Fruit fly (Drosophila melanogaster) whole organism, embryonic: ENCODE measurements around the gene CG14854.
A peak's percentile ranks its signal among the peaks of the same experiment; 100 is the strongest.

Experiments used
- Ada2b ChIP-seq: fragments of 200-800 bp; sonication (Bioruptor generic); IDR thresholded peaks from 2 replicates; pipeline ENCODE4 v1.3.6; 2022; ENCODE audit warnings: missing biosample characterization, missing genetic modification characterization
- Aef1 ChIP-seq: fragments of 200-800 bp; sonication (Bioruptor generic); IDR thresholded peaks from 3 replicates; pipeline ENCODE4 v1.3.6; 2022; ENCODE audit warnings: missing biosample characterization, missing genetic modification characterization
- Bgb ChIP-seq: fragments of 200-800 bp; sonication (Bioruptor generic); IDR thresholded peaks from 2 replicates; pipeline ENCODE4 v1.3.6; 2022; ENCODE audit warnings: missing biosample characterization, missing genetic modification characterization; ENCODE audit not compliant: partially characterized antibody
- CG11398 ChIP-seq: fragments of 200-800 bp; sonication (Bioruptor generic); optimal IDR thresholded peaks from 2 replicates; lab custom pipeline; 2016; ENCODE audit warnings: missing biosample characterization, missing genetic modification characterization
- CG11504 ChIP-seq: fragments of 200-800 bp; sonication (Bioruptor generic); optimal IDR thresholded peaks from 3 replicates; lab custom pipeline; 2019; ENCODE audit warnings: missing biosample characterization, mild to moderate bottlenecking, missing genetic modification characterization, moderate library complexity
- CG11695 ChIP-seq: fragments of 200-800 bp; sonication (Bioruptor generic); IDR thresholded peaks from 3 replicates; pipeline ENCODE4 v1.3.6; 2022; ENCODE audit warnings: missing biosample characterization, missing genetic modification characterization
- CG1233 ChIP-seq: fragments of 200-800 bp; sonication (Bioruptor generic); optimal IDR thresholded peaks from 4 replicates; lab custom pipeline; 2018; ENCODE audit warnings: missing biosample characterization, mild to moderate bottlenecking, missing genetic modification characterization
- CG12769 ChIP-seq: fragments of 200-800 bp; sonication (Bioruptor generic); optimal IDR thresholded peaks from 2 replicates; lab custom pipeline; 2019; ENCODE audit warnings: missing biosample characterization, mild to moderate bottlenecking, missing genetic modification characterization, moderate library complexity
- CG12942 ChIP-seq: fragments of 200-800 bp; sonication (Bioruptor generic); optimal IDR thresholded peaks from 3 replicates; lab custom pipeline; 2016; ENCODE audit warnings: missing biosample characterization, missing genetic modification characterization
- CG13624 ChIP-seq: fragments of 200-800 bp; sonication (Bioruptor generic); optimal IDR thresholded peaks from 2 replicates; lab custom pipeline; 2016; ENCODE audit warnings: missing biosample characterization, missing genetic modification characterization
- CG15269 ChIP-seq: fragments of 200-800 bp; sonication (Bioruptor generic); optimal IDR thresholded peaks from 2 replicates; lab custom pipeline; 2018; ENCODE audit warnings: missing biosample characterization, mild to moderate bottlenecking, missing genetic modification characterization, moderate library complexity
- CG18476 ChIP-seq: fragments of 200-800 bp; sonication (Bioruptor generic); optimal IDR thresholded peaks from 2 replicates; lab custom pipeline; 2016; ENCODE audit warnings: missing biosample characterization, mild to moderate bottlenecking, missing genetic modification characterization
- CG18599 ChIP-seq: fragments of 200-800 bp; sonication (Bioruptor generic); optimal IDR thresholded peaks from 3 replicates; lab custom pipeline; 2017; ENCODE audit warnings: missing biosample characterization, missing genetic modification characterization, mild to moderate bottlenecking, moderate library complexity, missing genetic modification reagents
- CG2120 ChIP-seq: fragments of 200-800 bp; sonication (Bioruptor generic); optimal IDR thresholded peaks from 3 replicates; lab custom pipeline; 2016; ENCODE audit warnings: missing biosample characterization, missing genetic modification characterization
- CG2678 ChIP-seq: fragments of 200-800 bp; sonication (Bioruptor generic); optimal IDR thresholded peaks from 3 replicates; lab custom pipeline; 2019; ENCODE audit warnings: missing biosample characterization, mild to moderate bottlenecking, missing genetic modification characterization, moderate library complexity
- CG6689 ChIP-seq: fragments of 200-800 bp; sonication (Bioruptor generic); IDR thresholded peaks from 2 replicates; pipeline ENCODE4 v1.3.6; 2022; ENCODE audit warnings: missing biosample characterization, missing genetic modification characterization
- CG7839 ChIP-seq: fragments of 200-800 bp; sonication (Bioruptor generic); optimal IDR thresholded peaks from 3 replicates; lab custom pipeline; 2018; ENCODE audit warnings: missing biosample characterization, mild to moderate bottlenecking, missing genetic modification characterization, moderate library complexity
- CG9932 ChIP-seq: fragments of 200-800 bp; sonication (Bioruptor generic); IDR thresholded peaks from 2 replicates; pipeline ENCODE4 v1.3.6; 2022; ENCODE audit warnings: missing biosample characterization, missing genetic modification characterization
- D ChIP-seq, 2 experiments: fragments of 200-800 bp in 1 of 2; fragments of >200 bp in 1 of 2; sonication (Bioruptor generic) in 1 of 2; optimal IDR thresholded peaks; 2 replicates in 1 of 2; 3 replicates in 1 of 2; lab custom pipeline; 2017; ENCODE audit warnings: mild to moderate bottlenecking in 1 of 2, missing biosample characterization in 1 of 2, missing genetic modification characterization in 1 of 2, missing genetic modification reagents in 1 of 2
- E2f2 ChIP-seq: fragments of 200-800 bp; sonication (Bioruptor generic); IDR thresholded peaks from 2 replicates; pipeline ENCODE4 v1.3.6; 2022; ENCODE audit warnings: missing biosample characterization, missing genetic modification characterization
- Fer1 ChIP-seq: fragments of 200-800 bp; sonication (Bioruptor generic); optimal IDR thresholded peaks from 2 replicates; lab custom pipeline; 2017; ENCODE audit warnings: missing biosample characterization, mild to moderate bottlenecking, missing genetic modification characterization
- HmgZ ChIP-seq: fragments of 200-800 bp; sonication (Bioruptor generic); optimal IDR thresholded peaks from 2 replicates; lab custom pipeline; 2018; ENCODE audit warnings: missing biosample characterization, mild to moderate bottlenecking, missing genetic modification characterization
- Hmr ChIP-seq: fragments of 200-800 bp; sonication (Bioruptor generic); optimal IDR thresholded peaks from 3 replicates; lab custom pipeline; 2017; ENCODE audit warnings: mild to moderate bottlenecking, missing biosample characterization, missing genetic modification reagents, missing genetic modification characterization
- Hr39 ChIP-seq: fragments of >200 bp; optimal IDR thresholded peaks from 2 replicates; lab custom pipeline; 2017
- Hr51 ChIP-seq, 2 experiments: fragments of 200-800 bp; sonication (Bioruptor generic); optimal IDR thresholded peaks; 2 replicates in 1 of 2; 3 replicates in 1 of 2; lab custom pipeline; 2016 to 2018; ENCODE audit warnings: missing biosample characterization in 2 of 2, missing genetic modification characterization in 2 of 2, mild to moderate bottlenecking in 1 of 2, moderate library complexity in 1 of 2
- MTF-1 ChIP-seq: fragments of 200-800 bp; sonication (Bioruptor generic); optimal IDR thresholded peaks from 2 replicates; lab custom pipeline; 2018; ENCODE audit warnings: missing biosample characterization, mild to moderate bottlenecking, missing genetic modification characterization, borderline replicate concordance
- NC2β ChIP-seq: fragments of 200-800 bp; sonication (Bioruptor generic); optimal IDR thresholded peaks from 2 replicates; lab custom pipeline; 2016; ENCODE audit warnings: missing biosample characterization, missing genetic modification characterization
- Oli ChIP-seq: fragments of 200-800 bp; sonication (Bioruptor generic); optimal IDR thresholded peaks from 2 replicates; lab custom pipeline; 2018; ENCODE audit warnings: missing biosample characterization, mild to moderate bottlenecking, missing genetic modification characterization, moderate library complexity
- Six4 ChIP-seq: fragments of 200-800 bp; sonication (Bioruptor generic); optimal IDR thresholded peaks from 2 replicates; lab custom pipeline; 2016; ENCODE audit warnings: missing biosample characterization, missing genetic modification characterization
- Ssrp ChIP-seq: fragments of 200-800 bp; sonication (Bioruptor generic); optimal IDR thresholded peaks from 2 replicates; lab custom pipeline; 2018; ENCODE audit warnings: missing biosample characterization, mild to moderate bottlenecking, missing genetic modification characterization, moderate library complexity
- Stat92E ChIP-seq, 3 experiments: fragments of >200 bp in 2 of 3; fragments of 200-800 bp in 1 of 3; sonication (Bioruptor generic) in 1 of 3; optimal IDR thresholded peaks; 2 replicates each; lab custom pipeline; 2017 to 2019; ENCODE audit warnings: missing biosample characterization in 3 of 3, missing genetic modification characterization in 3 of 3, mild to moderate bottlenecking in 1 of 3, moderate library complexity in 1 of 3
- cg ChIP-seq: fragments of 200-800 bp; sonication (Bioruptor generic); optimal IDR thresholded peaks from 3 replicates; lab custom pipeline; 2019; ENCODE audit warnings: missing biosample characterization, mild to moderate bottlenecking, missing genetic modification characterization, moderate library complexity
- crol ChIP-seq: fragments of 200-800 bp; sonication (Bioruptor generic); IDR thresholded peaks from 2 replicates; pipeline ENCODE4 v1.3.6; 2022; ENCODE audit warnings: missing biosample characterization, missing genetic modification characterization
- cwo ChIP-seq: fragments of 200-800 bp; sonication (Bioruptor generic); optimal IDR thresholded peaks from 3 replicates; lab custom pipeline; 2017; ENCODE audit warnings: missing biosample characterization, missing genetic modification characterization, mild to moderate bottlenecking, moderate library complexity, missing genetic modification reagents
- dmrt99B ChIP-seq: fragments of 200-800 bp; sonication (Bioruptor generic); optimal IDR thresholded peaks from 2 replicates; lab custom pipeline; 2018; ENCODE audit warnings: missing biosample characterization, mild to moderate bottlenecking, missing genetic modification characterization, moderate library complexity
- dysf ChIP-seq: fragments of 200-800 bp; sonication (Bioruptor generic); IDR thresholded peaks from 3 replicates; pipeline ENCODE4 v1.3.6; 2022; ENCODE audit warnings: missing biosample characterization, missing genetic modification characterization
- gcm ChIP-seq: fragments of 200-800 bp; sonication (Bioruptor generic); optimal IDR thresholded peaks from 2 replicates; lab custom pipeline; 2019; ENCODE audit warnings: missing biosample characterization, mild to moderate bottlenecking, missing genetic modification characterization, moderate library complexity
- gem ChIP-seq: fragments of 200-800 bp; sonication (Bioruptor generic); optimal IDR thresholded peaks from 2 replicates; lab custom pipeline; 2019; ENCODE audit warnings: missing biosample characterization, mild to moderate bottlenecking, missing genetic modification characterization, moderate library complexity
- grau ChIP-seq: fragments of 200-800 bp; optimal IDR thresholded peaks from 3 replicates; lab custom pipeline; 2019; ENCODE audit warnings: missing biosample characterization, mild to moderate bottlenecking, missing genetic modification characterization, moderate library complexity
- gsb-n ChIP-seq: fragments of 200-800 bp; sonication (Bioruptor generic); optimal IDR thresholded peaks from 3 replicates; lab custom pipeline; 2018; ENCODE audit warnings: missing biosample characterization, mild to moderate bottlenecking, missing genetic modification characterization
- hth ChIP-seq: fragments of >200 bp; optimal IDR thresholded peaks from 2 replicates; lab custom pipeline; 2017; ENCODE audit warnings: inconsistent platforms
- lab ChIP-seq: fragments of 200-800 bp; sonication (Bioruptor generic); optimal IDR thresholded peaks from 3 replicates; lab custom pipeline; 2017; ENCODE audit warnings: missing biosample characterization, missing genetic modification characterization, mild to moderate bottlenecking, moderate library complexity, missing genetic modification reagents
- lilli ChIP-seq: fragments of 200-800 bp; sonication (Bioruptor generic); optimal IDR thresholded peaks from 3 replicates; lab custom pipeline; 2016; ENCODE audit warnings: missing biosample characterization, missing genetic modification characterization
- repo ChIP-seq: fragments of 200-800 bp; sonication (Bioruptor generic); optimal IDR thresholded peaks from 2 replicates; lab custom pipeline; 2016; ENCODE audit warnings: missing biosample characterization, missing genetic modification characterization
- ro ChIP-seq: fragments of 200-800 bp; sonication (Bioruptor generic); IDR thresholded peaks from 2 replicates; pipeline ENCODE4 v1.3.6; 2022; ENCODE audit warnings: missing biosample characterization, missing genetic modification characterization
- row ChIP-seq: fragments of 200-800 bp; sonication (Bioruptor generic); IDR thresholded peaks from 3 replicates; pipeline ENCODE4 v1.3.6; 2022; ENCODE audit warnings: missing biosample characterization, missing genetic modification characterization
- scrt ChIP-seq: fragments of 200-800 bp; sonication (Bioruptor generic); optimal IDR thresholded peaks from 2 replicates; lab custom pipeline; 2018; ENCODE audit warnings: missing biosample characterization, mild to moderate bottlenecking, missing genetic modification characterization, moderate library complexity
- tap ChIP-seq: fragments of 200-800 bp; optimal IDR thresholded peaks from 3 replicates; lab custom pipeline; 2019; ENCODE audit warnings: missing biosample characterization, mild to moderate bottlenecking, missing genetic modification characterization, moderate library complexity
- yki ChIP-seq: fragments of >200 bp; optimal IDR thresholded peaks from 3 replicates; lab custom pipeline; 2018

CG14854 gene

DNA sequence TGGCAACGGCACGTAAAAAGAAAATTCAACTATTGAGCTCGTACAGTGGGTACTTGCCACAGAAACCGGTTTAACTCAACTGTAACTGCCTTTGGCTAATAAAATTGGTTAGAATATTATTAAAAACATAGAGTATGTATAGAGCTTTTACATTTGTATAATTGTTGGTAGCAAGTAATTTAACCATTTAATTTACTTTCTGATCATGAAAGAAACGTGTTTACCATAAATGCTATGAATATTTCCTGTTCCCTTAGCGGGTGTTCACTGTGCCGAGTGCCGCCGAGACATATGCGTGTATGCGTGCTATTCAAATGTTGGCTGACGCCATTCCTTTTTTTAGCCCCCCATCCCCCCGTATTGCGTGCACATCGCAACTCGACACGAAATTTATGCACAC lies 11.1 kb downstream of the CG14854 start:
- TF ChIP-seq CG7839 (tag; lab: Kevin White, UChicago): peak; percentile 16
- peak; percentile 22 for TF ChIP-seq CG15269 (tag; lab: Kevin White, UChicago)
- peak; percentile 50 for TF ChIP-seq CG18599 (GFP tag; lab: Kevin White, UChicago)
- TF ChIP-seq CG9932 (GFP tag; lab: Robert Waterston, UW): peak; percentile 32; the same call in 1 of the 2 replicates
- TF ChIP-seq dmrt99B (tag; lab: Kevin White, UChicago): peak; percentile 20
- TF ChIP-seq Stat92E (GFP tag; optimal IDR thresholded peaks at IDR 0.05; lab: Kevin White, UChicago): no peak
- TF ChIP-seq CG2120: peak; percentile 28
- peak; percentile 9 for TF ChIP-seq gem (tag; lab: Kevin White, UChicago)
- peak; percentile 28 for TF ChIP-seq CG11504
- no peak for TF ChIP-seq ro (GFP tag; lab: Robert Waterston, UW)
- TF ChIP-seq MTF-1 (GFP tag; lab: Kevin White, UChicago): no peak
- no peak for TF ChIP-seq CG18476 (GFP tag; lab: Kevin White, UChicago)
- no peak for TF ChIP-seq Oli (tag; lab: Kevin White, UChicago)
- no peak for TF ChIP-seq hth
- TF ChIP-seq HmgZ (tag; lab: Kevin White, UChicago): no peak
- peak; percentile 22 for TF ChIP-seq CG2678 (tag; lab: Kevin White, UChicago)
- peak; percentile 10 for TF ChIP-seq Hmr (GFP tag; lab: Kevin White, UChicago)
- TF ChIP-seq dysf (GFP tag; lab: Robert Waterston, UW): 0 out of 3 replicates have a peak, but pooled peaks have one; percentile 27
- TF ChIP-seq Fer1 (GFP tag; lab: Kevin White, UChicago): peak; percentile 23
- TF ChIP-seq grau (tag; lab: Kevin White, UChicago): peak; percentile 66
- peak; percentile 62 for TF ChIP-seq row (GFP tag; lab: Robert Waterston, UW)
- TF ChIP-seq lab (GFP tag; lab: Kevin White, UChicago): peak; percentile 32
- TF ChIP-seq lilli (GFP tag; lab: Kevin White, UChicago): peak; percentile 16
- TF ChIP-seq Ada2b: peak; percentile 27; the same call in 1 of the 2 replicates
- TF ChIP-seq CG13624: no peak

DNA sequence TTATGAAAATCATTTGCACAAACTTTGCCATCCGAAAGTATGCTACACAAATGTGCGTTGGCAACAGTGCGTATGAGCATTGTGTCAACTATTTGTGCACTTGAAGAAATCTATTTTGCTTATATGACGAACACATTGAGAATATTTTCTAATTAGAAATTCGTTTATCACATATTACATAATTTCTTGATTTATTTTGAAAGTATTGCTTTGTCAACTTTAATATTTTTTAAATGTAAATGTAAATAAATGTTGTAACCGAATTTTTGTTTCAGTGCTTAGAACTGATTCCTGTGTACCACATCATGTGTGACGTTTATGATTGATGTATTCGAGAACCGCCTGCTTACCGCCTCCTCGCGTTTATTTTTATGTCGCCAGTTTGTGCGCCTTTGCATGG lies 17.8 kb downstream of the CG14854 start:
- TF ChIP-seq gsb-n (no peak), CG18599 (GFP tag; lab: Kevin White, UChicago) (peak; percentile 46), gcm (GFP tag; lab: Kevin White, UChicago) (no peak), scrt (no peak), crol (GFP tag; lab: Robert Waterston, UW) (no peak), tap (tag; lab: Kevin White, UChicago) (peak; percentile 19), dmrt99B (tag; lab: Kevin White, UChicago) (peak; percentile 51), Hr51 (GFP tag; optimal IDR thresholded peaks at IDR 0.05; lab: Kevin White, UChicago) (peak in 1 of 2 experiments; percentile 44), hth (no peak), CG6689 (GFP tag; lab: Robert Waterston, UW) (0 out of 2 replicates have a peak, but pooled peaks have one; percentile 35), CG12769 (no peak), Bgb (no peak), yki (lab: Kevin White, UChicago) (no peak), E2f2 (no peak), D (optimal IDR thresholded peaks at IDR 0.05; lab: Kevin White, UChicago) (no peak), D (GFP tag; optimal IDR thresholded peaks at IDR 0.05; lab: Kevin White, UChicago) (no peak), cwo (GFP tag; lab: Kevin White, UChicago) (peak; percentile 32), cg (GFP tag; lab: Kevin White, UChicago) (no peak), CG11398 (no peak), Hr39 (lab: Kevin White, UChicago) (no peak), repo (GFP tag; lab: Kevin White, UChicago) (no peak), Ssrp (tag; lab: Kevin White, UChicago) (no peak), Aef1 (no peak), NC2β (no peak), CG12942 (GFP tag; lab: Kevin White, UChicago) (no peak), CG1233 (no peak), Six4 (no peak), CG11695 (GFP tag; lab: Robert Waterston, UW) (0 out of 3 replicates have a peak, but pooled peaks have one; percentile 38)
